Worm (Caenorhabditis elegans): ENCODE measurements around the gene W02D7.5.

ce11 chrV:8300935-8301535 lies 2.0 kb upstream of the W02D7.5 start, which contains the start of gene W02D7.6:
- TF ChIP-seq klf-2 (GFP tag; conservative IDR thresholded peaks at IDR 0.05) (no peak), ztf-23 (GFP tag; IDR thresholded peaks at IDR 0.05) (no peak), flt-1 (GFP tag; IDR thresholded peaks at IDR 0.05) (0 out of 2 replicates have a peak, but pooled peaks have one; percentile 40), ref-1 (GFP tag; conservative IDR thresholded peaks at IDR 0.05) (no peak), T22C8.4 (GFP tag; IDR thresholded peaks at IDR 0.05) (no peak), ztf-29 (GFP tag; IDR thresholded peaks at IDR 0.05) (no peak)
